Worm (Caenorhabditis elegans): ENCODE results near the gene ufd-2.
A peak's percentile ranks its signal among the peaks of the same experiment; 100 is the strongest.

- no peak for TF ChIP-seq lin-15B (tag; optimal IDR thresholded peaks at IDR 0.05)
- no peak for TF ChIP-seq jun-1 (tag; optimal IDR thresholded peaks at IDR 0.05)
- no peak for TF ChIP-seq lsy-2 (tag; optimal IDR thresholded peaks at IDR 0.05)
- TF ChIP-seq nhr-20 (tag; optimal IDR thresholded peaks at IDR 0.05) = peak; percentile 9
- no peak for TF ChIP-seq snpc-4 (tag; optimal IDR thresholded peaks at IDR 0.05)
- no peak for TF ChIP-seq mdl-1 (tag; optimal IDR thresholded peaks at IDR 0.05)
- TF ChIP-seq nhr-90 (tag; optimal IDR thresholded peaks at IDR 0.05; ENCODE audit: poor library complexity) = no peak
- no peak for TF ChIP-seq skn-1 (tag; optimal IDR thresholded peaks at IDR 0.05)
Observed at ce11 chrII:8099212-8099784, 36.8 kb downstream of the ufd-2 start.
